Comparison of ENCODE assay signal across 2 worm cellular contexts in the genomic region with DNA sequence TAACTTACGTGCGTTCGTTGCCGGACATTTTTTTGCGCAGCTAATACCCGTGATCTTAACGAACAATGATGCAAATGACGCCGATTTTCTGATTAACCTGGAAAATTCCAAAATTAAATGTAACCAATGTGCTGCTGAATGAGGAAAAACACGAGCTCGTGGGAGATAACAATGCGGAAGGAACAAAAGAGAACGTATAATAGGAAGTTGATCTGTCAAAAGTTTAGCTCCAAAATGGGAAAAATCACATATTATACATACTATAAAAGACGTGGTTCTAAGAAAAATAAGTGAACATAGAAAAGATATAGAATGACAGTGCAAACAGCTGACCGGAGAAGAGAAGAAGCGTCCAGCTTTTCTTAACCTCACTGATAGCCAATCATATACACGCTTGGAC.
TF ChIP-seq lines count a peak whose summit lies in the region.

Gene C14H10.2, minus strand, starts transcription at position 101 of the 400 bp plus-strand sequence.

TF ChIP-seq in whole organism, L1 larva, 84 proteins besides CTCF, POLR2A, EP300 and RAD21:
- TF ChIP-seq lin-39 (tag; optimal IDR thresholded peaks at IDR 0.05; lab: Kevin White, UChicago) (no peak), snpc-4 (tag; optimal IDR thresholded peaks at IDR 0.05; lab: Kevin White, UChicago) (no peak), ceh-82 (tag; optimal IDR thresholded peaks at IDR 0.05; lab: Kevin White, UChicago) (no peak), lin-14 (GFP tag; optimal IDR thresholded peaks at IDR 0.05; lab: Kevin White, UChicago) (peak; percentile 8), rnt-1 (tag; optimal IDR thresholded peaks at IDR 0.05; lab: Kevin White, UChicago) (peak; percentile 7)

TF ChIP-seq in whole organism, mixed stage, embryonic, 35 proteins besides CTCF, POLR2A, EP300 and RAD21:
- TF ChIP-seq bed-3 (GFP tag; optimal IDR thresholded peaks at IDR 0.05; lab: Kevin White, UChicago) (no peak), unc-120 (tag; optimal IDR thresholded peaks at IDR 0.05; lab: Kevin White, UChicago; ENCODE audit: poor library complexity, severe bottlenecking) (peak; percentile 0)
